Worm (Caenorhabditis elegans): ENCODE measurements around the gene B0001.7.

DNA sequence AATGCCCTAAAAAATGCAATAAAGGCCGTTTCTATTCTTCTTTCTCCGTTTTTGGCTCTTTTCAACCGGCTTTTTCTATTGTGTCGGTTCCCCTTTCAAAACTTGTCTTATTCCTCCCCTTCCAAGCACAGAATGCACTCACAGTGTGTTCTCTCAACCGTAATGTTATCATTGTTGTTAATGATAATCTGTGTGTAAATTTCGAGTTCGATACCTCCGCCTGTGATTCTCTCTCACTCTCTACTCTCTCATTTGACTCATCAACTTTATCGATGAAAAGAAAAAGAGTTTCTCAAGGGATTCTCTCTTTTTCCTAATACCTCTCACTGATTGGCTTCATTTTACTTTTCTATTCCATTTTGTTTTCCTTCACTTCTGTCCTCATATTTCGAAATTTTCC, 25.3 kb downstream of the B0001.7 start:
- TF ChIP-seq attf-6 (GFP tag; IDR thresholded peaks at IDR 0.05) (no peak), ets-4 (GFP tag; optimal IDR thresholded peaks at IDR 0.05) (no peak), attf-3 (GFP tag; conservative IDR thresholded peaks at IDR 0.05) (no peak), ztf-26 (tag; optimal IDR thresholded peaks at IDR 0.05) (no peak), unc-130 (GFP tag; optimal IDR thresholded peaks at IDR 0.05) (no peak)
